Worm (Caenorhabditis elegans): ENCODE results near the gene ddo-2.

The ddo-2 gene

DNA sequence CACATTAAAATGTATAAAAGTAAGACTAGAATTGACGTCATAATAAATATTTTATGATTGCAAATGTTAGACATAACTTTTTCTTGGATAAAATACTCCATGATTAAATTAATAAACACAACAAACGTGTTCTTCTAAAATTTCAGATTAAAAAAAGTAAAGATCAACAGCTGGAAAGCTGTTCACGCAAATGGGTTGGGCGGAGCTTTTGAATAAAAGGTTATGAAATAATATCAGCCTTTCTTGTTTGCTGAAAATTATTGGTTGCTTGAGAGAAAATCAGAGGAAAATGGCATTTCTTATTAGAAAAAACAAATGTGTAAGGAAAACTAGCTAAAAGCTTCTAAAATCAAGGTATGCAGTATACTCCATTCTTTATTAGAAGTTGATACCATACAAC lies 47.8 kb downstream of the ddo-2 start, which contains the start of gene C02H6.3:
TSS of gene C02H6.3 (minus strand) at position 101 of the 400 bp plus-strand sequence.
- TF ChIP-seq pqm-1 (tag; optimal IDR thresholded peaks at IDR 0.05) = no peak
- no peak for TF ChIP-seq nhr-12 (tag; optimal IDR thresholded peaks at IDR 0.05)
- no peak for TF ChIP-seq hlh-4 (tag; optimal IDR thresholded peaks at IDR 0.05)
- TF ChIP-seq lin-35 (GFP tag; optimal IDR thresholded peaks at IDR 0.05) = no peak
- no peak for TF ChIP-seq egl-13 (tag; optimal IDR thresholded peaks at IDR 0.05)
- no peak for TF ChIP-seq skn-1 (tag; optimal IDR thresholded peaks at IDR 0.05)
- TF ChIP-seq elt-3 (tag; optimal IDR thresholded peaks at IDR 0.05) = no peak
- no peak for TF ChIP-seq unc-86 (tag; optimal IDR thresholded peaks at IDR 0.05)
- no peak for TF ChIP-seq hlh-17 (GFP tag; optimal IDR thresholded peaks at IDR 0.05; ENCODE audit: borderline replicate concordance)
- no peak for TF ChIP-seq F16B12.6 (tag; optimal IDR thresholded peaks at IDR 0.05)
- TF ChIP-seq zag-1 (tag; optimal IDR thresholded peaks at IDR 0.05) = no peak
- no peak for TF ChIP-seq ama-1 (optimal IDR thresholded peaks at IDR 0.05)
- TF ChIP-seq ceh-88 (GFP tag; IDR thresholded peaks at IDR 0.05) = no peak

DNA sequence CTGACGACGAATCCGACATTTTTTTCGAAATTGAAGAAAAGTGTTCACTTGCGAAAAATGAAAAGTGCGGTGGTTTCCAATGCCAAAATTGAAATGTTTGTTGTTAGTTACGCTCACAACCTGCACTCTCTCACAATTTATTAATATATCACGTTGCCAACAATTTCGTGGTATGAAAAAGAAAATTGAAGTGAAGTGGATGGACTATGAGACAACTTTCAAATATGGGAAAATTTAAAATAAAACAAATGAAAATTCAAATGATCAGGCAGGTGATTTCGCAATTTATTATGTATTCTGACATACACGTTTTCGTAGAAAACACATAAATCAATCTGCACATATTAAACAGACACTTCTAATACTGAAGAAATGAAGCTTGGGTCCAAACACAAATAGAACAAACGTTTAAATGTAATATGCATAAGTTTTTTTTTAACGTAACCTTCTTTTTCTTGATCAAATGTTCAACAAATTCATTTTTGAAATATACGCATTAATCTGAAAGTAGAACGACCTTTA lies 49.4 kb downstream of the ddo-2 start, which contains the start of gene srp-6:
TSS of gene srp-6 (minus strand) at position 51 of the 522 bp plus-strand sequence.
- TF ChIP-seq C04F5.9 (tag; optimal IDR thresholded peaks at IDR 0.05) (no peak), lsy-2 (tag; optimal IDR thresholded peaks at IDR 0.05) (no peak), nhr-77 (tag; optimal IDR thresholded peaks at IDR 0.05) (no peak), C34B4.2 (tag; optimal IDR thresholded peaks at IDR 0.05) (no peak), dsc-1 (tag; optimal IDR thresholded peaks at IDR 0.05) (no peak), blmp-1 (tag; optimal IDR thresholded peaks at IDR 0.05) (peak; percentile 35), hlh-4 (tag; optimal IDR thresholded peaks at IDR 0.05) (peak; percentile 57), F16B12.6 (tag; optimal IDR thresholded peaks at IDR 0.05) (no peak), fkh-4 (tag; optimal IDR thresholded peaks at IDR 0.05; ENCODE audit: borderline replicate concordance) (no peak), pag-3 (tag; optimal IDR thresholded peaks at IDR 0.05; ENCODE audit: borderline replicate concordance, insufficient read depth) (no peak), nhr-71 (tag; optimal IDR thresholded peaks at IDR 0.05) (peak; percentile 47), ceh-8 (GFP tag; optimal IDR thresholded peaks at IDR 0.05) (no peak), mdl-1 (tag; optimal IDR thresholded peaks at IDR 0.05) (no peak), nhr-28 (tag; optimal IDR thresholded peaks at IDR 0.05) (no peak), C16A3.4 (tag; optimal IDR thresholded peaks at IDR 0.05) (no peak), swsn-7 (tag; optimal IDR thresholded peaks at IDR 0.05) (no peak), efl-1 (optimal IDR thresholded peaks at IDR 0.05) (no peak), efl-1 (GFP tag; optimal IDR thresholded peaks at IDR 0.05 in 1 of 2) (peak in 1 of 2 experiments; percentile 5), fkh-8 (tag; optimal IDR thresholded peaks at IDR 0.05) (peak; percentile 42), nhr-90 (tag; optimal IDR thresholded peaks at IDR 0.05; ENCODE audit: poor library complexity) (no peak), lin-14 (GFP tag; optimal IDR thresholded peaks at IDR 0.05) (peak; percentile 37)

Data from whole organism, L1 larva.